Fruit fly (Drosophila melanogaster) Kc167 (cell line): ENCODE measurements around the gene Cpr64Aa.

Experiments used
- Sin3A ChIP-seq: fragments of >200 bp; optimal IDR thresholded peaks from 2 replicates; lab custom pipeline; 2018; ENCODE audit warnings: missing external identifiers
- h ChIP-seq: fragments of >200 bp; optimal IDR thresholded peaks from 3 replicates; lab custom pipeline; 2018; ENCODE audit warnings: missing external identifiers

dm6 chr3L:4212815-4213214 lies 3.8 kb upstream of the Cpr64Aa start, which contains the start of gene Cpr64Ac:
- no peak for TF ChIP-seq Sin3A (lab: Kevin White, UChicago)
- TF ChIP-seq h (lab: Kevin White, UChicago), result no peak
